Worm (Caenorhabditis elegans): ENCODE measurements around the gene R09A8.2.

Gene R09A8.2

ce11 chrX:12670385-12670784, 51.1 kb downstream of the R09A8.2 start (continued):
- peak; percentile 34 for TF ChIP-seq snpc-4 (tag; optimal IDR thresholded peaks at IDR 0.05)
- peak; percentile 92 for TF ChIP-seq mep-1 (tag; optimal IDR thresholded peaks at IDR 0.05)
- peak; percentile 76 for TF ChIP-seq rnt-1 (tag; optimal IDR thresholded peaks at IDR 0.05)
- TF ChIP-seq unc-86 (tag; optimal IDR thresholded peaks at IDR 0.05), result peak; percentile 68
- no peak for TF ChIP-seq unc-62 (GFP tag; optimal IDR thresholded peaks at IDR 0.05)
- no peak for TF ChIP-seq unc-30 (tag; optimal IDR thresholded peaks at IDR 0.05)
- TF ChIP-seq sup-37 (GFP tag; optimal IDR thresholded peaks at IDR 0.05), result no peak
- no peak for TF ChIP-seq fkh-4 (tag; optimal IDR thresholded peaks at IDR 0.05; ENCODE audit: borderline replicate concordance)
- no peak for TF ChIP-seq C04F5.9 (tag; optimal IDR thresholded peaks at IDR 0.05)
- peak; percentile 59 for TF ChIP-seq dsc-1 (tag; optimal IDR thresholded peaks at IDR 0.05)
- peak; percentile 81 for TF ChIP-seq nhr-47 (tag; optimal IDR thresholded peaks at IDR 0.05)
- TF ChIP-seq ztf-4 (tag; optimal IDR thresholded peaks at IDR 0.05), result peak; percentile 69
- TF ChIP-seq unc-130 (tag; optimal IDR thresholded peaks at IDR 0.05), result no peak
- peak; percentile 17 for TF ChIP-seq mef-2 (tag; optimal IDR thresholded peaks at IDR 0.05)
- peak; percentile 57 for TF ChIP-seq isw-1 (GFP tag; IDR thresholded peaks at IDR 0.05)
- TF ChIP-seq unc-98 (GFP tag; IDR thresholded peaks at IDR 0.05), result no peak
- TF ChIP-seq F16B12.6 (tag; optimal IDR thresholded peaks at IDR 0.05), result no peak
- TF ChIP-seq swsn-7 (tag; optimal IDR thresholded peaks at IDR 0.05), result peak; percentile 90
- peak; percentile 3 for TF ChIP-seq elt-2 (tag; optimal IDR thresholded peaks at IDR 0.05)
- TF ChIP-seq lin-14 (GFP tag; optimal IDR thresholded peaks at IDR 0.05), result peak; percentile 97
- TF ChIP-seq nhr-28 (tag; optimal IDR thresholded peaks at IDR 0.05), result no peak
- TF ChIP-seq ets-5 (GFP tag; IDR thresholded peaks at IDR 0.05), result no peak
- TF ChIP-seq ceh-90 (tag; optimal IDR thresholded peaks at IDR 0.05), result no peak
- peak; percentile 10 to 78 for TF ChIP-seq egl-27 (tag; optimal IDR thresholded peaks at IDR 0.05)
- peak; percentile 92 for TF ChIP-seq nhr-85 (tag)
- peak; percentile 21 for TF ChIP-seq zip-4 (GFP tag; optimal IDR thresholded peaks at IDR 0.05)
- TF ChIP-seq nhr-90 (tag; optimal IDR thresholded peaks at IDR 0.05; ENCODE audit: poor library complexity), result peak; percentile 77
- no peak for TF ChIP-seq nhr-84 (tag; optimal IDR thresholded peaks at IDR 0.05)
- no peak for TF ChIP-seq ceh-8 (GFP tag; optimal IDR thresholded peaks at IDR 0.05)
- peak; percentile 47 to 76 for TF ChIP-seq efl-1 (optimal IDR thresholded peaks at IDR 0.05)
- TF ChIP-seq efl-1 (GFP tag; optimal IDR thresholded peaks at IDR 0.05 in 1 of 2), result peak in 1 of 2 experiments; percentile 92
- peak; percentile 18 for TF ChIP-seq nhr-11 (tag; optimal IDR thresholded peaks at IDR 0.05)
- peak; percentile 29 for TF ChIP-seq lin-13 (GFP tag; optimal IDR thresholded peaks at IDR 0.05)
- TF ChIP-seq vab-15 (tag; optimal IDR thresholded peaks at IDR 0.05), result no peak
- no peak for TF ChIP-seq aha-1 (tag; optimal IDR thresholded peaks at IDR 0.05)
- TF ChIP-seq xbp-1 (tag; optimal IDR thresholded peaks at IDR 0.05), result peak; percentile 62
- no peak for TF ChIP-seq efl-3 (GFP tag; optimal IDR thresholded peaks at IDR 0.05)
- TF ChIP-seq nhr-71 (tag; optimal IDR thresholded peaks at IDR 0.05), result peak; percentile 93

ce11 chrX:12671638-12672290, 52.5 kb downstream of the R09A8.2 start:
- TF ChIP-seq ceh-8 (GFP tag; optimal IDR thresholded peaks at IDR 0.05) (no peak), hpl-2 (GFP tag; optimal IDR thresholded peaks at IDR 0.05) (no peak), fkh-4 (tag; optimal IDR thresholded peaks at IDR 0.05; ENCODE audit: borderline replicate concordance) (no peak), ets-5 (GFP tag; IDR thresholded peaks at IDR 0.05) (no peak), lin-39 (tag; optimal IDR thresholded peaks at IDR 0.05) (no peak), Y116A8C.19 (tag; optimal IDR thresholded peaks at IDR 0.05; ENCODE audit: borderline replicate concordance) (no peak), snu-23 (GFP tag; optimal IDR thresholded peaks at IDR 0.05) (peak; percentile 40), efl-3 (GFP tag; optimal IDR thresholded peaks at IDR 0.05) (peak; percentile 65), nhr-11 (tag; optimal IDR thresholded peaks at IDR 0.05) (no peak), nhr-28 (tag; optimal IDR thresholded peaks at IDR 0.05) (no peak), mab-9 (GFP tag; IDR thresholded peaks at IDR 0.05) (no peak), tbx-2 (tag; optimal IDR thresholded peaks at IDR 0.05) (no peak), mdl-1 (tag; optimal IDR thresholded peaks at IDR 0.05) (no peak), fkh-8 (tag; optimal IDR thresholded peaks at IDR 0.05) (no peak), unc-30 (tag; optimal IDR thresholded peaks at IDR 0.05) (no peak), fos-1 (tag; optimal IDR thresholded peaks at IDR 0.05) (no peak), zag-1 (tag; optimal IDR thresholded peaks at IDR 0.05) (no peak), aha-1 (tag; optimal IDR thresholded peaks at IDR 0.05) (no peak), unc-130 (tag; optimal IDR thresholded peaks at IDR 0.05) (no peak), nhr-76 (tag; optimal IDR thresholded peaks at IDR 0.05) (no peak), nhr-19 (GFP tag; conservative IDR thresholded peaks at IDR 0.05) (peak; percentile 28; the same call in 1 of the 2 replicates), rnt-1 (tag; optimal IDR thresholded peaks at IDR 0.05) (peak; percentile 75), unc-86 (tag; optimal IDR thresholded peaks at IDR 0.05) (no peak), nhr-71 (tag; optimal IDR thresholded peaks at IDR 0.05) (peak; percentile 64), grh-1 (GFP tag; IDR thresholded peaks at IDR 0.05) (no peak), vab-15 (tag; optimal IDR thresholded peaks at IDR 0.05) (no peak), sox-4 (tag; optimal IDR thresholded peaks at IDR 0.05) (no peak)
